Fruit fly (Drosophila melanogaster) whole organism: Measurements from ENCODE around the gene dnc.

ENCODE experiments used
- EcR ChIP-seq, 2 experiments: fragments of >200 bp; optimal IDR thresholded peaks; 2 replicates each; lab custom pipeline; 2017; ENCODE audit warnings: missing biosample characterization in 2 of 2, missing genetic modification characterization in 2 of 2, missing genetic modification reagents in 2 of 2
- pan ChIP-seq: fragments of >200 bp; optimal IDR thresholded peaks from 2 replicates; lab custom pipeline; 2017
- psq ChIP-seq: fragments of >200 bp; optimal IDR thresholded peaks from 2 replicates; lab custom pipeline; 2017

DNA sequence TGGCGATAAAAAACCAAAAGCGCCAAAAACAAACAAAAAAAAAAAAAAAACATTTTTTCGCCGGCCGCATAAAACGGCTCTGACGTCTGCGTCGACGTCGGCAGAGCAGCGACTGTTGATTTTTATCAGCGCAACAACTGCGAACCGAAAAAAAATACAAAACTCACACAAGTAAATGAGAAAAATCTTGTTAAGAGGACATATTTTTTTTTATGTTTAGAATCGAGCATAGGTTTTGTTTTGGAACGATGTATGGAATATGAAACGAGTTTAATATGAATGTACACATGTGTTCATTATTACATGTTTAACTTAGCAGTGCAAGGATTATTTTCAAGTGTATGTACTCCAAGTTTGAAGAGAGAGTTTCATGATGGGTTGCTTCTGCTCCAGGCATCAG is 119.8 kb downstream of the dnc start:
- no peak for TF ChIP-seq pan (lab: Kevin White, UChicago)
- no peak for TF ChIP-seq EcR (GFP tag; optimal IDR thresholded peaks at IDR 0.05; lab: Kevin White, UChicago)
- no peak for TF ChIP-seq psq
